Fruit fly (Drosophila melanogaster): ENCODE results near the gene Pdss2.

dm6 chr3L:20987895-20988294, 39.8 kb upstream of the Pdss2 start:
- no peak for TF ChIP-seq Adf1 (GFP tag; IDR thresholded peaks at IDR 0.05)
- TF ChIP-seq so (GFP tag; IDR thresholded peaks at IDR 0.05), result no peak
- no peak for TF ChIP-seq dimm (GFP tag; IDR thresholded peaks at IDR 0.05)
- TF ChIP-seq Xrp1 (GFP tag; IDR thresholded peaks at IDR 0.05), result no peak
- TF ChIP-seq CG17568 (GFP tag; optimal IDR thresholded peaks at IDR 0.05), result no peak
- TF ChIP-seq abd-A (tag; optimal IDR thresholded peaks at IDR 0.05), result no peak
- TF ChIP-seq CG7556 (GFP tag; optimal IDR thresholded peaks at IDR 0.05), result no peak
- TF ChIP-seq CG8388 (GFP tag; optimal IDR thresholded peaks at IDR 0.05), result no peak
